Fruit fly (Drosophila melanogaster): ENCODE measurements around the gene CG7560.
A peak's percentile ranks its signal among the peaks of the same experiment; 100 is the strongest.

CG7560 gene

dm6 chr3L:11417273-11418040 is 7.5 kb upstream of the CG7560 start:
- TF ChIP-seq lz (GFP tag; optimal IDR thresholded peaks at IDR 0.05) (no peak), salr (GFP tag; optimal IDR thresholded peaks at IDR 0.05) (peak in 1 of 2 experiments; percentile 21), net (GFP tag; optimal IDR thresholded peaks at IDR 0.05) (no peak), dac (GFP tag; optimal IDR thresholded peaks at IDR 0.05) (peak; percentile 6), achi (GFP tag; optimal IDR thresholded peaks at IDR 0.05) (peak; percentile 30), Sox15 (GFP tag; optimal IDR thresholded peaks at IDR 0.05) (no peak), Ets96B (tag; optimal IDR thresholded peaks at IDR 0.05) (peak; percentile 24), CG10669 (GFP tag; optimal IDR thresholded peaks at IDR 0.05) (no peak), svp (GFP tag) (peak; percentile 48), CG3032 (tag; optimal IDR thresholded peaks at IDR 0.05) (no peak), CG8119 (GFP tag; IDR thresholded peaks at IDR 0.05) (peak; percentile 59), CG10631 (GFP tag; optimal IDR thresholded peaks at IDR 0.05) (peak; percentile 22), Gug (GFP tag; IDR thresholded peaks at IDR 0.05) (0 out of 2 replicates have a peak, but pooled peaks have one; percentile 11), CG32006 (GFP tag; optimal IDR thresholded peaks at IDR 0.05) (peak; percentile 54), CG6276 (GFP tag; optimal IDR thresholded peaks at IDR 0.05) (no peak), Sox14 (GFP tag; optimal IDR thresholded peaks at IDR 0.05) (no peak), esn (GFP tag; optimal IDR thresholded peaks at IDR 0.05) (peak; percentile 7), Blimp-1 (GFP tag; optimal IDR thresholded peaks at IDR 0.05) (no peak), Lpt (GFP tag; optimal IDR thresholded peaks at IDR 0.05) (no peak), OdsH (GFP tag; optimal IDR thresholded peaks at IDR 0.05) (peak; percentile 10), Hr4 (GFP tag; optimal IDR thresholded peaks at IDR 0.05) (peak; percentile 35), Hr39 (GFP tag; optimal IDR thresholded peaks at IDR 0.05) (no peak), vri (GFP tag; optimal IDR thresholded peaks at IDR 0.05) (no peak), Eip93F (GFP tag; optimal IDR thresholded peaks at IDR 0.05) (no peak), topi (GFP tag; optimal IDR thresholded peaks at IDR 0.05) (peak; percentile 15), CG3919 (GFP tag; optimal IDR thresholded peaks at IDR 0.05) (peak; percentile 51), Eip78C (GFP tag) (peak; percentile 64), CG4318 (GFP tag; optimal IDR thresholded peaks at IDR 0.05) (peak; percentile 3), CG34406 (GFP tag; optimal IDR thresholded peaks at IDR 0.05) (no peak), eg (GFP tag; IDR thresholded peaks at IDR 0.05) (peak; percentile 60; the same call in 1 of the 3 replicates), pdm3 (GFP tag; optimal IDR thresholded peaks at IDR 0.05) (peak; percentile 6), CG15336 (GFP tag; IDR thresholded peaks at IDR 0.05) (peak; percentile 70)

dm6 chr3L:11418041-11418674 is 6.8 kb upstream of the CG7560 start:
- TF ChIP-seq topi (GFP tag; optimal IDR thresholded peaks at IDR 0.05) (no peak), CG4318 (GFP tag; optimal IDR thresholded peaks at IDR 0.05) (no peak), Hr4 (GFP tag; optimal IDR thresholded peaks at IDR 0.05) (peak; percentile 58), CG9139 (GFP tag; optimal IDR thresholded peaks at IDR 0.05) (no peak), Eip78C (GFP tag) (peak; percentile 66), svp (GFP tag) (peak; percentile 27), CG8319 (GFP tag; optimal IDR thresholded peaks at IDR 0.05) (no peak), Blimp-1 (GFP tag; optimal IDR thresholded peaks at IDR 0.05) (no peak), CG15336 (GFP tag; IDR thresholded peaks at IDR 0.05) (peak; percentile 75), salr (GFP tag; optimal IDR thresholded peaks at IDR 0.05) (no peak), Eip93F (GFP tag; optimal IDR thresholded peaks at IDR 0.05) (no peak), CG11294 (GFP tag; IDR thresholded peaks at IDR 0.05) (peak; percentile 20; the same call in 1 of the 2 replicates), Lpt (GFP tag; optimal IDR thresholded peaks at IDR 0.05) (peak; percentile 13), dac (GFP tag; optimal IDR thresholded peaks at IDR 0.05) (no peak), Gug (GFP tag; IDR thresholded peaks at IDR 0.05) (peak; percentile 25; the same call in 1 of the 2 replicates), Hr38 (GFP tag; optimal IDR thresholded peaks at IDR 0.05) (no peak), OdsH (GFP tag; optimal IDR thresholded peaks at IDR 0.05) (no peak), CG6792 (GFP tag; optimal IDR thresholded peaks at IDR 0.05) (no peak), fd85E (GFP tag; optimal IDR thresholded peaks at IDR 0.05) (no peak), CG1621 (tag; optimal IDR thresholded peaks at IDR 0.05) (no peak), Smox (GFP tag; optimal IDR thresholded peaks at IDR 0.05) (no peak), fd59A (GFP tag; optimal IDR thresholded peaks at IDR 0.05) (no peak), Sox102F (GFP tag; optimal IDR thresholded peaks at IDR 0.05) (no peak), net (GFP tag; optimal IDR thresholded peaks at IDR 0.05) (no peak), Ets21C (GFP tag; optimal IDR thresholded peaks at IDR 0.05) (no peak), CG10631 (GFP tag; optimal IDR thresholded peaks at IDR 0.05) (peak; percentile 34), Sox14 (GFP tag; optimal IDR thresholded peaks at IDR 0.05) (peak; percentile 10), esn (GFP tag; optimal IDR thresholded peaks at IDR 0.05) (no peak), CG6808 (GFP tag; optimal IDR thresholded peaks at IDR 0.05) (no peak), Met (GFP tag; optimal IDR thresholded peaks at IDR 0.05) (peak; percentile 5), eg (GFP tag; IDR thresholded peaks at IDR 0.05) (peak; percentile 63; the same call in 2 of the 3 replicates), CG34406 (GFP tag; optimal IDR thresholded peaks at IDR 0.05) (no peak), acj6 (GFP tag; optimal IDR thresholded peaks at IDR 0.05) (no peak)

Data from whole organism, prepupa.